Fruit fly (Drosophila melanogaster): Measurements from ENCODE around the gene CG18284.

DNA sequence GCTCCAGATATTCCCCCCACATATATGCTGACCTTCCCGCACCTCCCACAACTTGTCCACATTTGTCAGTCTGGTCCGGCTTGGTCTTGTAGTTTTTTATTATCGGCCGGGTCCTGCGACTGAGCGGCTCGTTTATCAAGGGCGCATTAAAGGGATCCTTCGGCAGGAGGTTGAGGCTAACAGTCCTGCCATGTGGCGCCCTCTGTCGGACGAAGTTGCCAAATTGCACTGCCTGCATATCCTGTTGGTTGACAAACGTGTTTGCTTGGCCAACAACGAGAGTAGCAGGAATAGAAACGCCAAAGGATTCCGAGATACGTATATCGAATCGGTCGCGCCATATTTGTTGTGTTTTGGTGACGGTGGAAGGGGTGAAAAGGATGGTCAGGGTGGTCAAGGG is 40.2 kb upstream of the CG18284 start:
- TF ChIP-seq CG15710 (tag; optimal IDR thresholded peaks at IDR 0.05) (no peak), EcR (GFP tag; optimal IDR thresholded peaks at IDR 0.05) (no peak), CG17806 (tag; optimal IDR thresholded peaks at IDR 0.05) (no peak), CG13204 (GFP tag; optimal IDR thresholded peaks at IDR 0.05) (no peak), CG4496 (GFP tag; IDR thresholded peaks at IDR 0.05) (no peak), CG8159 (tag; optimal IDR thresholded peaks at IDR 0.05) (no peak), CG10348 (GFP tag; IDR thresholded peaks at IDR 0.05) (no peak), Pif1A (GFP tag; optimal IDR thresholded peaks at IDR 0.05) (no peak), CG12605 (GFP tag; IDR thresholded peaks at IDR 0.05) (no peak)
